Worm (Caenorhabditis elegans): ENCODE results near the gene oac-15.

- TF ChIP-seq ama-1 (optimal IDR thresholded peaks at IDR 0.05) (no peak), ama-1 (GFP tag; optimal IDR thresholded peaks at IDR 0.05) (no peak), egl-44 (GFP tag; IDR thresholded peaks at IDR 0.05) (no peak), B0035.1 (tag; optimal IDR thresholded peaks at IDR 0.05) (no peak), ccch-3 (GFP tag; optimal IDR thresholded peaks at IDR 0.05) (no peak), hlh-26 (GFP tag; conservative IDR thresholded peaks at IDR 0.05) (no peak), ztf-25 (GFP tag; IDR thresholded peaks at IDR 0.05) (no peak), F37B4.10 (GFP tag; IDR thresholded peaks at IDR 0.05) (no peak), unc-62 (GFP tag; optimal IDR thresholded peaks at IDR 0.05) (no peak), bed-2 (GFP tag; IDR thresholded peaks at IDR 0.05) (no peak), snpc-1.3 (tag; optimal IDR thresholded peaks at IDR 0.05; ENCODE audit: insufficient read depth) (no peak), sea-2 (GFP tag; IDR thresholded peaks at IDR 0.05) (no peak), aptf-3 (GFP tag; IDR thresholded peaks at IDR 0.05) (no peak), K11D2.4 (GFP tag; IDR thresholded peaks at IDR 0.05) (no peak)
Observed at ce11 chrV:16201730-16202129, 8.0 kb downstream of the oac-15 start, which contains the start of gene F11A5.17.
